Fruit fly (Drosophila melanogaster) whole organism, embryonic: ENCODE data around the gene Prosalpha6T.

Experiments
- ATbp ChIP-seq: fragments of 200-800 bp; sonication (Bioruptor generic); optimal IDR thresholded peaks from 2 replicates; lab custom pipeline; 2017; ENCODE audit warnings: missing biosample characterization, mild to moderate bottlenecking, missing genetic modification characterization, missing genetic modification reagents
- CG10543 ChIP-seq: fragments of 200-800 bp; sonication (Bioruptor generic); optimal IDR thresholded peaks from 3 replicates; lab custom pipeline; 2017; ENCODE audit warnings: missing biosample characterization, mild to moderate bottlenecking, missing genetic modification characterization, moderate library complexity
- CG11398 ChIP-seq: fragments of 200-800 bp; sonication (Bioruptor generic); optimal IDR thresholded peaks from 2 replicates; lab custom pipeline; 2016; ENCODE audit warnings: missing biosample characterization, missing genetic modification characterization
- CG11696 ChIP-seq: fragments of 200-800 bp; sonication (Bioruptor generic); IDR thresholded peaks from 2 replicates; pipeline ENCODE4 v1.3.6; 2022; ENCODE audit warnings: missing biosample characterization, missing genetic modification characterization
- CG1233 ChIP-seq: fragments of 200-800 bp; sonication (Bioruptor generic); optimal IDR thresholded peaks from 4 replicates; lab custom pipeline; 2018; ENCODE audit warnings: missing biosample characterization, mild to moderate bottlenecking, missing genetic modification characterization
- CG12769 ChIP-seq: fragments of 200-800 bp; sonication (Bioruptor generic); optimal IDR thresholded peaks from 2 replicates; lab custom pipeline; 2019; ENCODE audit warnings: missing biosample characterization, mild to moderate bottlenecking, missing genetic modification characterization, moderate library complexity
- CG14014 ChIP-seq: fragments of 200-800 bp; sonication (Bioruptor generic); IDR thresholded peaks from 2 replicates; pipeline ENCODE4 v1.3.6; 2022; ENCODE audit warnings: missing biosample characterization, missing genetic modification characterization
- CG15479 ChIP-seq: fragments of 200-800 bp; sonication (Bioruptor generic); optimal IDR thresholded peaks from 3 replicates; lab custom pipeline; 2019; ENCODE audit warnings: missing biosample characterization, mild to moderate bottlenecking, missing genetic modification characterization, moderate library complexity
- CG15601 ChIP-seq: fragments of 200-800 bp; sonication (Bioruptor generic); optimal IDR thresholded peaks from 3 replicates; lab custom pipeline; 2019; ENCODE audit warnings: missing biosample characterization, mild to moderate bottlenecking, missing genetic modification characterization, moderate library complexity
- CG17568 ChIP-seq: fragments of 200-800 bp; sonication (Bioruptor generic); optimal IDR thresholded peaks from 2 replicates; lab custom pipeline; 2018; ENCODE audit warnings: missing biosample characterization, mild to moderate bottlenecking, missing genetic modification characterization, moderate library complexity
- CG18764 ChIP-seq: fragments of 200-800 bp; sonication (Bioruptor generic); optimal IDR thresholded peaks from 3 replicates; lab custom pipeline; 2016; ENCODE audit warnings: missing biosample characterization, missing genetic modification characterization
- CG2875 ChIP-seq: fragments of 200-800 bp; sonication (Bioruptor generic); optimal IDR thresholded peaks from 2 replicates; lab custom pipeline; 2017; ENCODE audit warnings: missing biosample characterization, mild to moderate bottlenecking, missing genetic modification characterization, missing genetic modification reagents
- CG30020 ChIP-seq: fragments of 200-800 bp; optimal IDR thresholded peaks from 2 replicates; lab custom pipeline; 2019; ENCODE audit warnings: missing biosample characterization, mild to moderate bottlenecking, missing genetic modification characterization, moderate library complexity
- CG34376 ChIP-seq: fragments of 200-800 bp; sonication (Bioruptor generic); optimal IDR thresholded peaks from 2 replicates; lab custom pipeline; 2018; ENCODE audit warnings: missing biosample characterization, mild to moderate bottlenecking, missing genetic modification characterization
- CG4820 ChIP-seq: fragments of 200-800 bp; sonication (Bioruptor generic); optimal IDR thresholded peaks from 3 replicates; lab custom pipeline; 2016; ENCODE audit warnings: missing biosample characterization, missing genetic modification characterization
- CG5245 ChIP-seq: fragments of 200-800 bp; sonication (Bioruptor generic); optimal IDR thresholded peaks from 3 replicates; lab custom pipeline; 2016; ENCODE audit warnings: missing biosample characterization, missing genetic modification characterization
- CG6689 ChIP-seq: fragments of 200-800 bp; sonication (Bioruptor generic); IDR thresholded peaks from 2 replicates; pipeline ENCODE4 v1.3.6; 2022; ENCODE audit warnings: missing biosample characterization, missing genetic modification characterization
- CG7786 ChIP-seq: fragments of 200-800 bp; sonication (Bioruptor generic); optimal IDR thresholded peaks from 2 replicates; lab custom pipeline; 2016; ENCODE audit warnings: missing biosample characterization, missing genetic modification characterization
- CG7928 ChIP-seq: fragments of 200-800 bp; sonication (Bioruptor generic); optimal IDR thresholded peaks from 2 replicates; lab custom pipeline; 2017; ENCODE audit warnings: missing biosample characterization, mild to moderate bottlenecking, missing genetic modification characterization
- CG8924 ChIP-seq: fragments of 200-800 bp; optimal IDR thresholded peaks from 3 replicates; lab custom pipeline; 2019; ENCODE audit warnings: missing biosample characterization, mild to moderate bottlenecking, missing genetic modification characterization, moderate library complexity
- CG9817 ChIP-seq: fragments of 200-800 bp; sonication (Bioruptor generic); optimal IDR thresholded peaks from 2 replicates; lab custom pipeline; 2018; ENCODE audit warnings: missing biosample characterization, mild to moderate bottlenecking, missing genetic modification characterization, moderate library complexity
- Chrac-16 ChIP-seq: fragments of 200-800 bp; sonication (Bioruptor generic); optimal IDR thresholded peaks from 3 replicates; lab custom pipeline; 2016; ENCODE audit warnings: missing biosample characterization, missing genetic modification characterization
- Elba2 ChIP-seq: fragments of 200-800 bp; sonication (Bioruptor generic); optimal IDR thresholded peaks from 3 replicates; lab custom pipeline; 2016; ENCODE audit warnings: missing biosample characterization, missing genetic modification characterization
- Ets65A ChIP-seq: fragments of 200-800 bp; sonication (Bioruptor generic); peaks from one replicate; lab custom pipeline; 2016; ENCODE audit warnings: missing biosample characterization, missing genetic modification characterization
- H15 ChIP-seq: fragments of 200-800 bp; sonication (Bioruptor generic); IDR thresholded peaks from 3 replicates; pipeline ENCODE4 v1.3.6; 2022; ENCODE audit warnings: missing biosample characterization, missing genetic modification characterization
- Jarid2 ChIP-seq: fragments of 200-800 bp; sonication (Bioruptor generic); optimal IDR thresholded peaks from 3 replicates; lab custom pipeline; 2017; ENCODE audit warnings: mild to moderate bottlenecking, missing biosample characterization, missing genetic modification reagents, missing genetic modification characterization
- Lhr ChIP-seq: fragments of 200-800 bp; sonication (Bioruptor generic); optimal IDR thresholded peaks from 3 replicates; lab custom pipeline; 2017; ENCODE audit warnings: mild to moderate bottlenecking, missing biosample characterization, missing genetic modification reagents, missing genetic modification characterization
- Med ChIP-seq: fragments of 200-800 bp; sonication (Bioruptor generic); peaks from one replicate; lab custom pipeline; 2016; ENCODE audit warnings: missing biosample characterization, missing genetic modification characterization, mild to moderate bottlenecking, inconsistent platforms, moderate library complexity
- Poxn ChIP-seq: fragments of 200-800 bp; sonication (Bioruptor generic); IDR thresholded peaks from 2 replicates; pipeline ENCODE4 v1.3.6; 2022; ENCODE audit warnings: missing biosample characterization, missing genetic modification characterization
- Six4 ChIP-seq: fragments of 200-800 bp; sonication (Bioruptor generic); optimal IDR thresholded peaks from 2 replicates; lab custom pipeline; 2016; ENCODE audit warnings: missing biosample characterization, missing genetic modification characterization
- Vsx1 ChIP-seq: fragments of 200-800 bp; sonication (Bioruptor generic); optimal IDR thresholded peaks from 2 replicates; lab custom pipeline; 2017; ENCODE audit warnings: missing biosample characterization, mild to moderate bottlenecking, missing genetic modification characterization, missing genetic modification reagents
- Xbp1 ChIP-seq: fragments of 200-800 bp; sonication (Bioruptor generic); optimal IDR thresholded peaks from 3 replicates; lab custom pipeline; 2016; ENCODE audit warnings: missing biosample characterization, mild to moderate bottlenecking, missing genetic modification characterization
- ato ChIP-seq: fragments of 200-800 bp; sonication (Bioruptor generic); IDR thresholded peaks from 2 replicates; pipeline ENCODE4 v1.3.6; 2022; ENCODE audit warnings: missing biosample characterization, missing genetic modification characterization; ENCODE audit not compliant: partially characterized antibody
- bigmax ChIP-seq: fragments of 200-800 bp; sonication (Bioruptor generic); optimal IDR thresholded peaks from 2 replicates; lab custom pipeline; 2018; ENCODE audit warnings: missing biosample characterization, mild to moderate bottlenecking, missing genetic modification characterization
- ci ChIP-seq: fragments of 200-800 bp; sonication (Bioruptor generic); IDR thresholded peaks from 3 replicates; pipeline ENCODE4 v1.3.6; 2022; ENCODE audit warnings: missing biosample characterization, missing genetic modification characterization
- croc ChIP-seq: fragments of 200-800 bp; sonication (Bioruptor generic); conservative IDR thresholded peaks from 3 replicates; pipeline ENCODE4 v1.3.6; 2022; ENCODE audit warnings: missing biosample characterization, missing genetic modification characterization
- dati ChIP-seq: fragments of 200-800 bp; sonication (Bioruptor generic); IDR thresholded peaks from 2 replicates; pipeline ENCODE4 v1.3.6; 2022; ENCODE audit warnings: missing biosample characterization, missing genetic modification characterization
- dmrt11E ChIP-seq: fragments of 200-800 bp; sonication (Bioruptor generic); optimal IDR thresholded peaks from 3 replicates; lab custom pipeline; 2018; ENCODE audit warnings: missing biosample characterization, mild to moderate bottlenecking, missing genetic modification characterization, moderate library complexity
- dysf ChIP-seq: fragments of 200-800 bp; sonication (Bioruptor generic); IDR thresholded peaks from 3 replicates; pipeline ENCODE4 v1.3.6; 2022; ENCODE audit warnings: missing biosample characterization, missing genetic modification characterization
- exex ChIP-seq: fragments of 200-800 bp; sonication (Bioruptor generic); optimal IDR thresholded peaks from 4 replicates; lab custom pipeline; 2018; ENCODE audit warnings: missing biosample characterization, mild to moderate bottlenecking, missing genetic modification characterization, moderate library complexity
- fd64A ChIP-seq: fragments of 200-800 bp; sonication (Bioruptor generic); optimal IDR thresholded peaks from 3 replicates; lab custom pipeline; 2018; ENCODE audit warnings: missing biosample characterization, mild to moderate bottlenecking, missing genetic modification characterization
- grn ChIP-seq: fragments of 200-800 bp; sonication (Bioruptor generic); optimal IDR thresholded peaks from 3 replicates; lab custom pipeline; 2017; ENCODE audit warnings: missing biosample characterization, missing genetic modification characterization
- h ChIP-seq: fragments of >200 bp; optimal IDR thresholded peaks from 2 replicates; lab custom pipeline; 2017
- her ChIP-seq: fragments of 200-800 bp; sonication (Bioruptor generic); optimal IDR thresholded peaks from 2 replicates; lab custom pipeline; 2016; ENCODE audit warnings: missing biosample characterization, missing genetic modification characterization
- lbe ChIP-seq: fragments of 200-800 bp; sonication (Bioruptor generic); optimal IDR thresholded peaks from 2 replicates; lab custom pipeline; 2016; ENCODE audit warnings: missing biosample characterization, mild to moderate bottlenecking, missing genetic modification characterization
- row ChIP-seq: fragments of 200-800 bp; sonication (Bioruptor generic); IDR thresholded peaks from 3 replicates; pipeline ENCODE4 v1.3.6; 2022; ENCODE audit warnings: missing biosample characterization, missing genetic modification characterization
- sd ChIP-seq: fragments of 200-800 bp; sonication (Bioruptor generic); optimal IDR thresholded peaks from 3 replicates; lab custom pipeline; 2018; ENCODE audit warnings: missing biosample characterization, mild to moderate bottlenecking, missing genetic modification characterization, moderate library complexity
- sens ChIP-seq: fragments of 200-800 bp; sonication (Bioruptor generic); peaks from one replicate; lab custom pipeline; 2016; ENCODE audit warnings: missing biosample characterization, missing genetic modification characterization
- sima ChIP-seq: fragments of 200-800 bp; sonication (Bioruptor generic); optimal IDR thresholded peaks from 2 replicates; lab custom pipeline; 2016; ENCODE audit warnings: missing biosample characterization, missing genetic modification characterization
- tap ChIP-seq: fragments of 200-800 bp; optimal IDR thresholded peaks from 3 replicates; lab custom pipeline; 2019; ENCODE audit warnings: missing biosample characterization, mild to moderate bottlenecking, missing genetic modification characterization, moderate library complexity
- trh ChIP-seq: fragments of 200-800 bp; sonication (Bioruptor generic); optimal IDR thresholded peaks from 2 replicates; lab custom pipeline; 2016; ENCODE audit warnings: missing biosample characterization, missing genetic modification characterization
- vnd ChIP-seq: fragments of 200-800 bp; sonication (Bioruptor generic); IDR thresholded peaks from 3 replicates; pipeline ENCODE4 v1.3.6; 2022; ENCODE audit warnings: missing biosample characterization, missing genetic modification characterization; ENCODE audit not compliant: partially characterized antibody

Gene Prosalpha6T

DNA sequence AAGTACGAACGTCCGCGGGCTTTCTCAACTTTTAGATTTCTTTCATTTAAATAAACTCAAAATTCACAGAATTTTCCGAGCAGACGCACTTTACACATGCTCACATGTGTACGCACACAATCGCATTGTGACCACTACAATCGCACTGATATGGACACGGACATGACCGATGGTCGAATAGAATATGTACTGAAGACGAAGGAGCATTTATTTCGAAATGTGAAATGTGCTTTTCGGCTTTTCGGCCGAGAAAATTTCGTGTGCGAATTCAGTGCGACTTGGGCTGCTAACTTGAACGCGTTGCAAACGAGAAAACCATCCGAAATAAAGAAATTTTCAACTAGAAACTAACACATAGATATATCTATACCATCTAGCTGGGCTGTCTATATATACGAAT, 28.9 kb downstream of the Prosalpha6T start, which contains the start of gene CG44085 (continued):
- TF ChIP-seq CG15479 = no peak
- TF ChIP-seq Lhr (GFP tag; lab: Kevin White, UChicago) = no peak
- peak; percentile 26 for TF ChIP-seq sd
- TF ChIP-seq her = no peak
- no peak for TF ChIP-seq CG7786 (GFP tag; lab: Kevin White, UChicago)
- peak; percentile 44 for TF ChIP-seq CG10543 (GFP tag; lab: Kevin White, UChicago)
- no peak for TF ChIP-seq h (lab: Kevin White, UChicago)
- TF ChIP-seq CG7928 = no peak
- no peak for TF ChIP-seq Six4 (GFP tag; lab: Kevin White, UChicago)
- TF ChIP-seq CG17568 (GFP tag; lab: Kevin White, UChicago) = no peak
- TF ChIP-seq lbe (GFP tag; lab: Kevin White, UChicago) = no peak
- no peak for TF ChIP-seq dysf (GFP tag; lab: Robert Waterston, UW)
- TF ChIP-seq trh = no peak
- no peak for TF ChIP-seq exex
- TF ChIP-seq tap (tag; lab: Kevin White, UChicago) = no peak
- no peak for TF ChIP-seq CG8924 (tag; lab: Kevin White, UChicago)
- TF ChIP-seq CG6689 (GFP tag; lab: Robert Waterston, UW) = no peak
- TF ChIP-seq CG12769 = peak; percentile 32
- peak; percentile 53 for TF ChIP-seq Med (GFP tag; lab: Kevin White, UChicago)
- no peak for TF ChIP-seq CG4820 (GFP tag; lab: Kevin White, UChicago)
- TF ChIP-seq CG11696 = no peak
- no peak for TF ChIP-seq croc (GFP tag; lab: Robert Waterston, UW)
- no peak for TF ChIP-seq H15
- TF ChIP-seq CG2875 (GFP tag; lab: Kevin White, UChicago) = no peak
- TF ChIP-seq ato (GFP tag; lab: Robert Waterston, UW) = no peak
- no peak for TF ChIP-seq dmrt11E
- TF ChIP-seq sima (GFP tag; lab: Kevin White, UChicago) = no peak
- TF ChIP-seq CG9817 (tag; lab: Kevin White, UChicago) = no peak

DNA sequence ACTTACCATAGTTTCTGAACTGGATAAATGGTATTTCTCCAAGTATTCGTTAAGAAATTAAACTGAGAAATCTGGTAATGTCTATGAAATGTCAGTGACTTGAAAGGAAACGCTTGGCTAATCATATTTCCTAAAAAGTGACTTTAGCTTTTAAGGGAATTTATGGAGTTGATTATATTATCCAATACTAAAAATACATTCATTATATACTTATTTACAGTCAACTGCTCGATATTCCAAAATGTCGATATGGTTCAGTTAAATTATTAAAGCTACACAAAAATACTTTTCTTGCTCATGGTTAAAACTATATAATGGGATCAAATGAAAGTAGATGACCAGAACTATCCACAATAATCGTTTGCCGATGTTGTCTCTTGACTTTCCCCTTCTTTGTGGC, 33.9 kb downstream of the Prosalpha6T start, which contains the start of gene CG31848:
Gene CG31848, minus strand, starts transcription at position 101 of the 400 bp plus-strand sequence.
- TF ChIP-seq CG30020 (no peak), Xbp1 (no peak), CG1233 (GFP tag; lab: Kevin White, UChicago) (no peak), vnd (GFP tag; lab: Robert Waterston, UW) (no peak), Vsx1 (GFP tag; lab: Kevin White, UChicago) (no peak)

DNA sequence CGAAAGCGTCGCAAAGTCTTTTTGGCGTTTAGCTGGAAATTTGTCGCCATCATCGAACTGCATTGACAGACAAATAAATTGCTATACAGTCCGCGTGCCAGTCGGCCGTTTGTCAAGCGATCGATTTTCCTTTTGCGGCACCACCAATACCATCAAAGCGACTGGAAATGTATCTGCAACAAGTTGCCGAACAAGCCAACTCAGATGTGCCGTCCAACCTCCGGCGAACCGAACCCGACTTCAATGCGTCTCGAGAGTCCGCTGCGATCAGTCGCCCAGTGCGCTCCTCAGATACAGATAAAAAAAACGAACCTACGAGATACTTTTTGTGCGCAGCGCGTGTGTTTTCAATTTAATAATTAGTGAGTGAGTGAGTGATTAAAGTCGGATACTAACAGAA, 34.8 kb downstream of the Prosalpha6T start:
- TF ChIP-seq Elba2 (GFP tag; lab: Kevin White, UChicago) (no peak), Ets65A (GFP tag; lab: Kevin White, UChicago) (peak; percentile 83), ATbp (GFP tag; lab: Kevin White, UChicago) (no peak), Poxn (GFP tag; lab: Robert Waterston, UW) (no peak), dati (no peak), CG14014 (GFP tag; lab: Robert Waterston, UW) (no peak), grn (no peak), lbe (GFP tag; lab: Kevin White, UChicago) (no peak), CG5245 (GFP tag; lab: Kevin White, UChicago) (no peak), CG11398 (GFP tag; lab: Kevin White, UChicago) (no peak), fd64A (GFP tag; lab: Kevin White, UChicago) (no peak), ci (GFP tag; lab: Robert Waterston, UW) (no peak), Jarid2 (GFP tag; lab: Kevin White, UChicago) (peak; percentile 13), CG34376 (GFP tag; lab: Kevin White, UChicago) (no peak), CG15601 (tag; lab: Kevin White, UChicago) (peak; percentile 5), CG18764 (GFP tag; lab: Kevin White, UChicago) (no peak), bigmax (no peak), sens (peak; percentile 55), row (GFP tag; lab: Robert Waterston, UW) (0 out of 3 replicates have a peak, but pooled peaks have one; percentile 21), Chrac-16 (GFP tag; lab: Kevin White, UChicago) (no peak)
